Fruit fly (Drosophila melanogaster) Kc167 (cell line): ENCODE results near the gene CG42587.

Experiments used
- Myc ChIP-seq: fragments of >200 bp; optimal IDR thresholded peaks from 2 replicates; lab custom pipeline; 2017; ENCODE audit warnings: missing external identifiers
- h ChIP-seq: fragments of >200 bp; optimal IDR thresholded peaks from 3 replicates; lab custom pipeline; 2018; ENCODE audit warnings: missing external identifiers
- insv ChIP-seq: fragments of >200 bp; optimal IDR thresholded peaks from 3 replicates; lab custom pipeline; 2018; ENCODE audit warnings: missing external identifiers
- psq ChIP-seq: fragments of >200 bp; optimal IDR thresholded peaks from 2 replicates; lab custom pipeline; 2017; ENCODE audit warnings: missing external identifiers
- ttk ChIP-seq: sonication (Bioruptor generic); optimal IDR thresholded peaks from 2 replicates; lab custom pipeline; 2017; ENCODE audit warnings: missing external identifiers

dm6 chr2L:14698980-14699379 lies 46.0 kb downstream of the CG42587 start:
- TF ChIP-seq psq (no peak), ttk (lab: Kevin White, UChicago) (no peak), insv (lab: Kevin White, UChicago) (no peak), Myc (lab: Kevin White, UChicago) (no peak), h (lab: Kevin White, UChicago) (no peak)
